Fruit fly (Drosophila melanogaster) whole organism, embryonic: ENCODE measurements around the gene CG17625.
A peak's percentile ranks its signal among the peaks of the same experiment; 100 is the strongest.

Experiments
- BEAF-32 ChIP-seq: fragments of 200-800 bp; sonication (Bioruptor generic); optimal IDR thresholded peaks from 3 replicates; lab custom pipeline; 2017; ENCODE audit warnings: missing biosample characterization, missing genetic modification characterization, mild to moderate bottlenecking, moderate library complexity, missing genetic modification reagents
- Bdp1 ChIP-seq: fragments of 200-800 bp; sonication (Bioruptor generic); optimal IDR thresholded peaks from 3 replicates; lab custom pipeline; 2016; ENCODE audit warnings: missing biosample characterization, missing genetic modification characterization
- CG10321 ChIP-seq: fragments of 200-800 bp; sonication (Bioruptor generic); IDR thresholded peaks from 2 replicates; pipeline ENCODE4 v1.3.6; 2022; ENCODE audit warnings: missing biosample characterization, missing genetic modification characterization
- CG13424 ChIP-seq: fragments of 200-800 bp; sonication (Bioruptor generic); optimal IDR thresholded peaks from 2 replicates; lab custom pipeline; 2019; ENCODE audit warnings: missing biosample characterization, mild to moderate bottlenecking, missing genetic modification characterization, moderate library complexity
- CG13624 ChIP-seq: fragments of 200-800 bp; sonication (Bioruptor generic); optimal IDR thresholded peaks from 2 replicates; lab custom pipeline; 2016; ENCODE audit warnings: missing biosample characterization, missing genetic modification characterization
- CG13894 ChIP-seq: fragments of 200-800 bp; sonication (Bioruptor generic); optimal IDR thresholded peaks from 3 replicates; lab custom pipeline; 2018; ENCODE audit warnings: missing biosample characterization, mild to moderate bottlenecking, missing genetic modification characterization, moderate library complexity
- CG14667 ChIP-seq: fragments of 200-800 bp; sonication (Bioruptor generic); IDR thresholded peaks from 2 replicates; pipeline ENCODE4 v1.3.6; 2022; ENCODE audit warnings: missing biosample characterization, missing genetic modification characterization
- CG14965 ChIP-seq: fragments of 200-800 bp; sonication (Bioruptor generic); optimal IDR thresholded peaks from 2 replicates; lab custom pipeline; 2016; ENCODE audit warnings: missing biosample characterization, missing genetic modification characterization, borderline replicate concordance
- CG15479 ChIP-seq: fragments of 200-800 bp; sonication (Bioruptor generic); optimal IDR thresholded peaks from 3 replicates; lab custom pipeline; 2019; ENCODE audit warnings: missing biosample characterization, mild to moderate bottlenecking, missing genetic modification characterization, moderate library complexity
- CG16815 ChIP-seq: fragments of 200-800 bp; sonication (Bioruptor generic); optimal IDR thresholded peaks from 3 replicates; lab custom pipeline; 2017; ENCODE audit warnings: missing biosample characterization, mild to moderate bottlenecking, missing genetic modification characterization
- CG17361 ChIP-seq: fragments of 200-800 bp; sonication (Bioruptor generic); IDR thresholded peaks from 3 replicates; pipeline ENCODE4 v1.3.6; 2022; ENCODE audit warnings: missing biosample characterization, missing genetic modification characterization
- CG17385 ChIP-seq: fragments of 200-800 bp; sonication (Bioruptor generic); optimal IDR thresholded peaks from 3 replicates; lab custom pipeline; 2018; ENCODE audit warnings: missing biosample characterization, mild to moderate bottlenecking, missing genetic modification characterization
- CG2712 ChIP-seq: fragments of 200-800 bp; optimal IDR thresholded peaks from 3 replicates; lab custom pipeline; 2019; ENCODE audit warnings: missing biosample characterization, mild to moderate bottlenecking, missing genetic modification characterization, moderate library complexity
- CG6175 ChIP-seq: fragments of 200-800 bp; sonication (Bioruptor generic); IDR thresholded peaks from 3 replicates; pipeline ENCODE4 v1.3.6; 2022; ENCODE audit warnings: missing biosample characterization, missing genetic modification characterization
- CG6654 ChIP-seq: fragments of 200-800 bp; sonication (Bioruptor generic); optimal IDR thresholded peaks from 2 replicates; lab custom pipeline; 2017; ENCODE audit warnings: missing biosample characterization, mild to moderate bottlenecking, missing genetic modification characterization
- CG8359 ChIP-seq: fragments of 200-800 bp; sonication (Bioruptor generic); optimal IDR thresholded peaks from 2 replicates; lab custom pipeline; 2017; ENCODE audit warnings: missing biosample characterization, mild to moderate bottlenecking, missing genetic modification characterization, borderline replicate concordance
- Chrac-16 ChIP-seq: fragments of 200-800 bp; sonication (Bioruptor generic); optimal IDR thresholded peaks from 3 replicates; lab custom pipeline; 2016; ENCODE audit warnings: missing biosample characterization, missing genetic modification characterization
- CrebB ChIP-seq: fragments of 200-800 bp; sonication (Bioruptor generic); optimal IDR thresholded peaks from 3 replicates; lab custom pipeline; 2018; ENCODE audit warnings: missing biosample characterization, mild to moderate bottlenecking, missing genetic modification characterization
- Gug ChIP-seq: fragments of 200-800 bp; sonication (Bioruptor generic); IDR thresholded peaks from 4 replicates; pipeline ENCODE4 v1.3.6; 2022; ENCODE audit warnings: missing biosample characterization, missing genetic modification characterization
- HLH4C ChIP-seq: fragments of 200-800 bp; sonication (Bioruptor generic); IDR thresholded peaks from 3 replicates; pipeline ENCODE4 v1.3.6; 2022; ENCODE audit warnings: missing biosample characterization, missing genetic modification characterization; ENCODE audit not compliant: partially characterized antibody
- Hey ChIP-seq: fragments of 200-800 bp; sonication (Bioruptor generic); optimal IDR thresholded peaks from 3 replicates; lab custom pipeline; 2018; ENCODE audit warnings: missing biosample characterization, mild to moderate bottlenecking, missing genetic modification characterization
- Hmx ChIP-seq: fragments of 200-800 bp; sonication (Bioruptor generic); optimal IDR thresholded peaks from 2 replicates; lab custom pipeline; 2016; ENCODE audit warnings: missing biosample characterization, missing genetic modification characterization
- Jarid2 ChIP-seq: fragments of 200-800 bp; sonication (Bioruptor generic); optimal IDR thresholded peaks from 3 replicates; lab custom pipeline; 2017; ENCODE audit warnings: mild to moderate bottlenecking, missing biosample characterization, missing genetic modification reagents, missing genetic modification characterization
- MBD-R2 ChIP-seq: fragments of 200-800 bp; sonication (Bioruptor generic); IDR thresholded peaks from 2 replicates; pipeline ENCODE4 v1.3.6; 2022; ENCODE audit warnings: missing biosample characterization, missing genetic modification characterization
- MESR4 ChIP-seq: fragments of 200-800 bp; sonication (Bioruptor generic); optimal IDR thresholded peaks from 2 replicates; lab custom pipeline; 2018; ENCODE audit warnings: missing biosample characterization, mild to moderate bottlenecking, missing genetic modification characterization, moderate library complexity
- Nf-YA ChIP-seq: fragments of 200-800 bp; sonication (Bioruptor generic); IDR thresholded peaks from 2 replicates; pipeline ENCODE4 v1.3.6; 2022; ENCODE audit warnings: missing biosample characterization, missing genetic modification characterization
- Scr ChIP-seq: fragments of 200-800 bp; sonication (Bioruptor generic); IDR thresholded peaks from 2 replicates; pipeline ENCODE4 v1.3.6; 2022; ENCODE audit warnings: missing biosample characterization, missing genetic modification characterization; ENCODE audit not compliant: partially characterized antibody
- Trl ChIP-seq, 3 experiments: fragments of >200 bp in 2 of 3; fragments of 200-800 bp in 1 of 3; sonication (Bioruptor generic) in 1 of 3; optimal IDR thresholded peaks; 2 replicates in 1 of 3; 3 replicates in 2 of 3; lab custom pipeline; 2016 to 2017; ENCODE audit warnings: missing biosample characterization in 1 of 3, missing genetic modification characterization in 1 of 3
- Xbp1 ChIP-seq: fragments of 200-800 bp; sonication (Bioruptor generic); optimal IDR thresholded peaks from 3 replicates; lab custom pipeline; 2016; ENCODE audit warnings: missing biosample characterization, mild to moderate bottlenecking, missing genetic modification characterization
- Xrp1 ChIP-seq: fragments of 200-800 bp; sonication (Bioruptor generic); IDR thresholded peaks from 2 replicates; pipeline ENCODE4 v1.3.6; 2022; ENCODE audit warnings: missing biosample characterization, missing genetic modification characterization
- abd-A ChIP-seq: fragments of 200-800 bp; sonication (Bioruptor generic); optimal IDR thresholded peaks from 3 replicates; lab custom pipeline; 2019; ENCODE audit warnings: missing biosample characterization, mild to moderate bottlenecking, missing genetic modification characterization, moderate library complexity
- ash1 ChIP-seq: fragments of 200-800 bp; sonication (Bioruptor generic); optimal IDR thresholded peaks from 2 replicates; lab custom pipeline; 2018; ENCODE audit warnings: missing biosample characterization, mild to moderate bottlenecking, missing genetic modification characterization
- ato ChIP-seq: fragments of 200-800 bp; sonication (Bioruptor generic); IDR thresholded peaks from 2 replicates; pipeline ENCODE4 v1.3.6; 2022; ENCODE audit warnings: missing biosample characterization, missing genetic modification characterization; ENCODE audit not compliant: partially characterized antibody
- crp ChIP-seq, 2 experiments: fragments of 200-800 bp; sonication (Bioruptor generic); optimal IDR thresholded peaks; 2 replicates in 1 of 2; 3 replicates in 1 of 2; lab custom pipeline; 2017; ENCODE audit warnings: missing biosample characterization in 2 of 2, missing genetic modification characterization in 2 of 2, mild to moderate bottlenecking in 1 of 2, moderate library complexity in 1 of 2
- dimm ChIP-seq: fragments of 200-800 bp; sonication (Bioruptor generic); IDR thresholded peaks from 2 replicates; pipeline ENCODE4 v1.3.6; 2022; ENCODE audit warnings: missing biosample characterization, missing genetic modification characterization
- gfzf ChIP-seq: fragments of 200-800 bp; sonication (Bioruptor generic); optimal IDR thresholded peaks from 2 replicates; lab custom pipeline; 2016; ENCODE audit warnings: missing biosample characterization, mild to moderate bottlenecking, missing genetic modification characterization, moderate library complexity
- inv ChIP-seq: fragments of 200-800 bp; sonication (Bioruptor generic); IDR thresholded peaks from 2 replicates; pipeline ENCODE4 v1.3.6; 2022; ENCODE audit warnings: missing biosample characterization, missing genetic modification characterization; ENCODE audit not compliant: partially characterized antibody
- knrl ChIP-seq: fragments of 200-800 bp; sonication (Bioruptor generic); IDR thresholded peaks from 3 replicates; pipeline ENCODE4 v1.3.6; 2022; ENCODE audit warnings: missing biosample characterization, missing genetic modification characterization; ENCODE audit not compliant: partially characterized antibody
- pzg ChIP-seq: fragments of 200-800 bp; sonication (Bioruptor generic); optimal IDR thresholded peaks from 3 replicates; lab custom pipeline; 2018; ENCODE audit warnings: missing biosample characterization, mild to moderate bottlenecking, missing genetic modification characterization, moderate library complexity
- rib ChIP-seq: fragments of 200-800 bp; sonication (Bioruptor generic); IDR thresholded peaks from 2 replicates; pipeline ENCODE4 v1.3.6; 2022; ENCODE audit warnings: missing biosample characterization, missing genetic modification characterization
- sc ChIP-seq, 3 experiments: fragments of >200 bp in 2 of 3; fragments of 200-800 bp in 1 of 3; sonication (Bioruptor generic) in 1 of 3; optimal IDR thresholded peaks; 2 replicates in 2 of 3; 3 replicates in 1 of 3; lab custom pipeline; 2017; ENCODE audit warnings: mild to moderate bottlenecking in 1 of 3, missing biosample characterization in 1 of 3, missing genetic modification characterization in 1 of 3, missing genetic modification reagents in 1 of 3
- shn ChIP-seq: fragments of 200-800 bp; sonication (Bioruptor generic); optimal IDR thresholded peaks from 3 replicates; lab custom pipeline; 2016; ENCODE audit warnings: missing biosample characterization, missing genetic modification characterization
- slbo ChIP-seq: fragments of 200-800 bp; sonication (Bioruptor generic); IDR thresholded peaks from 2 replicates; pipeline ENCODE4 v1.3.6; 2022; ENCODE audit warnings: missing biosample characterization, missing genetic modification characterization
- sr ChIP-seq: fragments of 200-800 bp; sonication (Bioruptor generic); IDR thresholded peaks from 3 replicates; pipeline ENCODE4 v1.3.6; 2022; ENCODE audit warnings: missing biosample characterization, missing genetic modification characterization
- tna ChIP-seq: fragments of 200-800 bp; sonication (Bioruptor generic); IDR thresholded peaks from 2 replicates; pipeline ENCODE4 v1.3.6; 2022; ENCODE audit warnings: missing biosample characterization, missing genetic modification characterization; ENCODE audit not compliant: partially characterized antibody
- trem ChIP-seq: fragments of 200-800 bp; optimal IDR thresholded peaks from 3 replicates; lab custom pipeline; 2019; ENCODE audit warnings: missing biosample characterization, mild to moderate bottlenecking, missing genetic modification characterization, moderate library complexity
- yki ChIP-seq: fragments of >200 bp; optimal IDR thresholded peaks from 3 replicates; lab custom pipeline; 2018
- zen2 ChIP-seq: fragments of 200-800 bp; sonication (Bioruptor generic); IDR thresholded peaks from 3 replicates; pipeline ENCODE4 v1.3.6; 2022; ENCODE audit warnings: missing biosample characterization, missing genetic modification characterization; ENCODE audit not compliant: partially characterized antibody

The CG17625 gene

dm6 chr3R:22726771-22727455 lies 40.3 kb downstream of the CG17625 start, which contains the start of gene CG45049 (continued):
- TF ChIP-seq inv (GFP tag; lab: Robert Waterston, UW), result peak; percentile 89
- TF ChIP-seq pzg, result peak; percentile 40
- TF ChIP-seq knrl (GFP tag; lab: Robert Waterston, UW), result peak; percentile 91
- TF ChIP-seq zen2 (GFP tag; lab: Robert Waterston, UW), result peak; percentile 88
- no peak for TF ChIP-seq Jarid2 (GFP tag; lab: Kevin White, UChicago)
- TF ChIP-seq CG16815 (GFP tag; lab: Kevin White, UChicago), result no peak
- TF ChIP-seq Gug (GFP tag; lab: Robert Waterston, UW), result peak; percentile 32; the same call in 1 of the 4 replicates
- no peak for TF ChIP-seq CG6654 (GFP tag; lab: Kevin White, UChicago)
- TF ChIP-seq rib, result no peak
- no peak for TF ChIP-seq CG15479 (GFP tag; lab: Kevin White, UChicago)
- TF ChIP-seq tna (GFP tag; lab: Robert Waterston, UW), result peak; percentile 91
- TF ChIP-seq yki (lab: Kevin White, UChicago), result no peak
- TF ChIP-seq Hmx (GFP tag; lab: Kevin White, UChicago), result no peak
- peak; percentile 8 for TF ChIP-seq CG2712 (tag; lab: Kevin White, UChicago)
- TF ChIP-seq CG13894, result no peak
- no peak for TF ChIP-seq Chrac-16
- TF ChIP-seq CG14667, result no peak
- no peak for TF ChIP-seq CG8359
- TF ChIP-seq BEAF-32 (GFP tag; lab: Kevin White, UChicago), result peak; percentile 84
- 0 out of 2 replicates have a peak, but pooled peaks have one; percentile 22 for TF ChIP-seq MBD-R2 (GFP tag; lab: Robert Waterston, UW)
- peak; percentile 92 for TF ChIP-seq ato (GFP tag; lab: Robert Waterston, UW)
- no peak for TF ChIP-seq shn (GFP tag; lab: Kevin White, UChicago)
- peak; percentile 87 for TF ChIP-seq HLH4C
- TF ChIP-seq crp (GFP tag; optimal IDR thresholded peaks at IDR 0.05; lab: Kevin White, UChicago), result no peak
- no peak for TF ChIP-seq CG13624 (GFP tag; lab: Kevin White, UChicago)
- TF ChIP-seq trem (tag; lab: Kevin White, UChicago), result peak; percentile 4
- no peak for TF ChIP-seq Nf-YA
- TF ChIP-seq Xrp1 (GFP tag; lab: Robert Waterston, UW), result no peak
- no peak for TF ChIP-seq abd-A (tag; lab: Kevin White, UChicago)
- TF ChIP-seq Xbp1 (GFP tag; lab: Kevin White, UChicago), result no peak
- TF ChIP-seq CG10321 (GFP tag; lab: Robert Waterston, UW), result no peak
- TF ChIP-seq CG6175 (GFP tag; lab: Robert Waterston, UW), result no peak
- no peak for TF ChIP-seq CG14965 (GFP tag; lab: Kevin White, UChicago)
- peak; percentile 92 for TF ChIP-seq Scr (GFP tag; lab: Robert Waterston, UW)
- peak; percentile 35; the same call in 1 of the 3 replicates for TF ChIP-seq sr
- no peak for TF ChIP-seq Hey
- no peak for TF ChIP-seq dimm
- peak in 1 of 2 experiments; percentile 69 for TF ChIP-seq Trl (optimal IDR thresholded peaks at IDR 0.05; lab: Kevin White, UChicago)
- TF ChIP-seq Trl (GFP tag; optimal IDR thresholded peaks at IDR 0.05; lab: Kevin White, UChicago), result no peak
- TF ChIP-seq gfzf, result no peak
- no peak for TF ChIP-seq CG13424 (tag; lab: Kevin White, UChicago)
- TF ChIP-seq ash1, result no peak
- no peak for TF ChIP-seq Bdp1 (GFP tag; lab: Kevin White, UChicago)
- TF ChIP-seq CrebB (tag; lab: Kevin White, UChicago), result no peak
- no peak for TF ChIP-seq slbo (GFP tag; lab: Robert Waterston, UW)
- TF ChIP-seq MESR4 (GFP tag; lab: Kevin White, UChicago), result peak; percentile 57
- TF ChIP-seq CG17361 (GFP tag; lab: Robert Waterston, UW), result peak; percentile 31; the same call in 1 of the 3 replicates
- TF ChIP-seq CG17385 (GFP tag; lab: Kevin White, UChicago), result no peak
- no peak for TF ChIP-seq sc (optimal IDR thresholded peaks at IDR 0.05; lab: Kevin White, UChicago)
- TF ChIP-seq sc (GFP tag; optimal IDR thresholded peaks at IDR 0.05; lab: Kevin White, UChicago), result no peak
